Fruit fly (Drosophila melanogaster) whole organism, embryonic: ENCODE measurements around the gene CG6569.

Experiments used
- Abd-B ChIP-seq: fragments of 200-800 bp; sonication (Bioruptor generic); optimal IDR thresholded peaks from 2 replicates; lab custom pipeline; 2018; ENCODE audit warnings: missing biosample characterization, mild to moderate bottlenecking, missing genetic modification characterization, moderate library complexity
- Aef1 ChIP-seq: fragments of 200-800 bp; sonication (Bioruptor generic); IDR thresholded peaks from 3 replicates; pipeline ENCODE4 v1.3.6; 2022; ENCODE audit warnings: missing biosample characterization, missing genetic modification characterization
- Antp ChIP-seq: fragments of 200-800 bp; sonication (Bioruptor generic); optimal IDR thresholded peaks from 3 replicates; lab custom pipeline; 2016; ENCODE audit warnings: missing biosample characterization, missing genetic modification characterization
- Asciz ChIP-seq: fragments of 200-800 bp; sonication (Bioruptor generic); optimal IDR thresholded peaks from 2 replicates; lab custom pipeline; 2017; ENCODE audit warnings: missing biosample characterization, mild to moderate bottlenecking, missing genetic modification characterization, missing genetic modification reagents
- Atf6 ChIP-seq: fragments of 200-800 bp; sonication (Bioruptor generic); IDR thresholded peaks from 2 replicates; pipeline ENCODE4 v1.3.6; 2022; ENCODE audit warnings: missing biosample characterization, missing genetic modification characterization
- B-H1 ChIP-seq: fragments of 200-800 bp; sonication (Bioruptor generic); IDR thresholded peaks from 3 replicates; pipeline ENCODE4 v1.3.6; 2022; ENCODE audit warnings: missing biosample characterization, missing genetic modification characterization
- Blimp-1 ChIP-seq: fragments of 200-800 bp; sonication (Bioruptor generic); optimal IDR thresholded peaks from 3 replicates; lab custom pipeline; 2018; ENCODE audit warnings: missing biosample characterization, missing genetic modification characterization, mild to moderate bottlenecking, moderate library complexity, missing genetic modification reagents
- CG17361 ChIP-seq: fragments of 200-800 bp; sonication (Bioruptor generic); IDR thresholded peaks from 3 replicates; pipeline ENCODE4 v1.3.6; 2022; ENCODE audit warnings: missing biosample characterization, missing genetic modification characterization
- CG17829 ChIP-seq: fragments of 200-800 bp; optimal IDR thresholded peaks from 2 replicates; lab custom pipeline; 2019; ENCODE audit warnings: missing biosample characterization, mild to moderate bottlenecking, missing genetic modification characterization, moderate library complexity
- CG18262 ChIP-seq: fragments of 200-800 bp; optimal IDR thresholded peaks from 3 replicates; lab custom pipeline; 2019; ENCODE audit warnings: missing biosample characterization, mild to moderate bottlenecking, missing genetic modification characterization, moderate library complexity
- CG2875 ChIP-seq: fragments of 200-800 bp; sonication (Bioruptor generic); optimal IDR thresholded peaks from 2 replicates; lab custom pipeline; 2017; ENCODE audit warnings: missing biosample characterization, mild to moderate bottlenecking, missing genetic modification characterization, missing genetic modification reagents
- CG4404 ChIP-seq: fragments of 200-800 bp; sonication (Bioruptor generic); IDR thresholded peaks from 2 replicates; pipeline ENCODE4 v1.3.6; 2022; ENCODE audit warnings: missing biosample characterization, missing genetic modification characterization
- CG6654 ChIP-seq: fragments of 200-800 bp; sonication (Bioruptor generic); optimal IDR thresholded peaks from 2 replicates; lab custom pipeline; 2017; ENCODE audit warnings: missing biosample characterization, mild to moderate bottlenecking, missing genetic modification characterization
- CG8388 ChIP-seq: fragments of 200-800 bp; sonication (Bioruptor generic); optimal IDR thresholded peaks from 2 replicates; lab custom pipeline; 2019; ENCODE audit warnings: missing biosample characterization, mild to moderate bottlenecking, missing genetic modification characterization, moderate library complexity
- CG9876 ChIP-seq: fragments of 200-800 bp; sonication (Bioruptor generic); optimal IDR thresholded peaks from 2 replicates; lab custom pipeline; 2016; ENCODE audit warnings: missing biosample characterization, missing genetic modification characterization
- Chrac-16 ChIP-seq: fragments of 200-800 bp; sonication (Bioruptor generic); optimal IDR thresholded peaks from 3 replicates; lab custom pipeline; 2016; ENCODE audit warnings: missing biosample characterization, missing genetic modification characterization
- CoRest ChIP-seq: fragments of 200-800 bp; sonication (Bioruptor generic); optimal IDR thresholded peaks from 3 replicates; lab custom pipeline; 2018; ENCODE audit warnings: missing biosample characterization, mild to moderate bottlenecking, missing genetic modification characterization, moderate library complexity
- D19B ChIP-seq: fragments of 200-800 bp; sonication (Bioruptor generic); optimal IDR thresholded peaks from 2 replicates; lab custom pipeline; 2017; ENCODE audit warnings: missing biosample characterization, mild to moderate bottlenecking, missing genetic modification characterization
- Dp ChIP-seq: fragments of 200-800 bp; sonication (Bioruptor generic); optimal IDR thresholded peaks from 2 replicates; lab custom pipeline; 2018; ENCODE audit warnings: missing biosample characterization, mild to moderate bottlenecking, missing genetic modification characterization, moderate library complexity
- E2f1 ChIP-seq: fragments of 200-800 bp; sonication (Bioruptor generic); IDR thresholded peaks from 2 replicates; pipeline ENCODE4 v1.3.6; 2022; ENCODE audit warnings: missing biosample characterization, missing genetic modification characterization
- Ets65A ChIP-seq: fragments of 200-800 bp; sonication (Bioruptor generic); peaks from one replicate; lab custom pipeline; 2016; ENCODE audit warnings: missing biosample characterization, missing genetic modification characterization
- HHEX ChIP-seq: fragments of 200-800 bp; sonication (Bioruptor generic); optimal IDR thresholded peaks from 3 replicates; lab custom pipeline; 2017; ENCODE audit warnings: missing biosample characterization, mild to moderate bottlenecking, missing genetic modification characterization, missing genetic modification reagents
- HmgZ ChIP-seq: fragments of 200-800 bp; sonication (Bioruptor generic); optimal IDR thresholded peaks from 2 replicates; lab custom pipeline; 2018; ENCODE audit warnings: missing biosample characterization, mild to moderate bottlenecking, missing genetic modification characterization
- Med ChIP-seq: fragments of 200-800 bp; sonication (Bioruptor generic); peaks from one replicate; lab custom pipeline; 2016; ENCODE audit warnings: missing biosample characterization, missing genetic modification characterization, mild to moderate bottlenecking, inconsistent platforms, moderate library complexity
- Mrtf ChIP-seq: fragments of 200-800 bp; sonication (Bioruptor generic); IDR thresholded peaks from 3 replicates; pipeline ENCODE4 v1.3.6; 2022; ENCODE audit warnings: missing biosample characterization, missing genetic modification characterization
- NK7.1 ChIP-seq: fragments of 200-800 bp; sonication (Bioruptor generic); optimal IDR thresholded peaks from 3 replicates; lab custom pipeline; 2016; ENCODE audit warnings: missing biosample characterization, missing genetic modification characterization
- Pdp1 ChIP-seq, 2 experiments: fragments of 200-800 bp; sonication (Bioruptor generic); optimal IDR thresholded peaks; 3 replicates each; lab custom pipeline; 2016; ENCODE audit warnings: missing biosample characterization in 2 of 2, missing genetic modification characterization in 2 of 2, mild to moderate bottlenecking in 1 of 2, moderate library complexity in 1 of 2
- Sin3A ChIP-seq: fragments of >200 bp; optimal IDR thresholded peaks from 2 replicates; lab custom pipeline; 2018
- Xbp1 ChIP-seq: fragments of 200-800 bp; sonication (Bioruptor generic); optimal IDR thresholded peaks from 3 replicates; lab custom pipeline; 2016; ENCODE audit warnings: missing biosample characterization, mild to moderate bottlenecking, missing genetic modification characterization
- YL-1 ChIP-seq: fragments of 200-800 bp; sonication (Bioruptor generic); optimal IDR thresholded peaks from 3 replicates; lab custom pipeline; 2017; ENCODE audit warnings: missing biosample characterization, mild to moderate bottlenecking, missing genetic modification characterization
- ara ChIP-seq: fragments of 200-800 bp; sonication (Bioruptor generic); IDR thresholded peaks from 2 replicates; pipeline ENCODE4 v1.3.6; 2022; ENCODE audit warnings: missing biosample characterization, missing genetic modification characterization
- btn ChIP-seq: fragments of 200-800 bp; sonication (Bioruptor generic); optimal IDR thresholded peaks from 2 replicates; lab custom pipeline; 2016; ENCODE audit warnings: missing biosample characterization, missing genetic modification characterization
- cato ChIP-seq: fragments of 200-800 bp; sonication (Bioruptor generic); optimal IDR thresholded peaks from 2 replicates; lab custom pipeline; 2016; ENCODE audit warnings: missing biosample characterization, missing genetic modification characterization, borderline replicate concordance
- chif ChIP-seq, 2 experiments: fragments of 200-800 bp; sonication (Bioruptor generic); optimal IDR thresholded peaks; 3 replicates each; lab custom pipeline; 2016; ENCODE audit warnings: missing biosample characterization in 2 of 2, missing genetic modification characterization in 2 of 2
- croc ChIP-seq: fragments of 200-800 bp; sonication (Bioruptor generic); conservative IDR thresholded peaks from 3 replicates; pipeline ENCODE4 v1.3.6; 2022; ENCODE audit warnings: missing biosample characterization, missing genetic modification characterization
- dmrt11E ChIP-seq: fragments of 200-800 bp; sonication (Bioruptor generic); optimal IDR thresholded peaks from 3 replicates; lab custom pipeline; 2018; ENCODE audit warnings: missing biosample characterization, mild to moderate bottlenecking, missing genetic modification characterization, moderate library complexity
- ems ChIP-seq: fragments of 200-800 bp; sonication (Bioruptor generic); optimal IDR thresholded peaks from 3 replicates; lab custom pipeline; 2016; ENCODE audit warnings: missing biosample characterization, missing genetic modification characterization
- esg ChIP-seq: fragments of 200-800 bp; sonication (Bioruptor generic); conservative IDR thresholded peaks from 2 replicates; pipeline ENCODE4 v1.3.6; 2022; ENCODE audit warnings: missing biosample characterization, missing genetic modification characterization
- ewg ChIP-seq: fragments of 200-800 bp; sonication (Bioruptor generic); optimal IDR thresholded peaks from 3 replicates; lab custom pipeline; 2017; ENCODE audit warnings: mild to moderate bottlenecking, missing biosample characterization, missing genetic modification reagents, missing genetic modification characterization
- fd96Cb ChIP-seq: fragments of 200-800 bp; sonication (Bioruptor generic); optimal IDR thresholded peaks from 2 replicates; lab custom pipeline; 2018; ENCODE audit warnings: missing biosample characterization, mild to moderate bottlenecking, missing genetic modification characterization, moderate library complexity
- gcm ChIP-seq: fragments of 200-800 bp; sonication (Bioruptor generic); optimal IDR thresholded peaks from 2 replicates; lab custom pipeline; 2019; ENCODE audit warnings: missing biosample characterization, mild to moderate bottlenecking, missing genetic modification characterization, moderate library complexity
- gem ChIP-seq: fragments of 200-800 bp; sonication (Bioruptor generic); optimal IDR thresholded peaks from 2 replicates; lab custom pipeline; 2019; ENCODE audit warnings: missing biosample characterization, mild to moderate bottlenecking, missing genetic modification characterization, moderate library complexity
- grau ChIP-seq: fragments of 200-800 bp; optimal IDR thresholded peaks from 3 replicates; lab custom pipeline; 2019; ENCODE audit warnings: missing biosample characterization, mild to moderate bottlenecking, missing genetic modification characterization, moderate library complexity
- ind ChIP-seq: fragments of 200-800 bp; sonication (Bioruptor generic); optimal IDR thresholded peaks from 3 replicates; lab custom pipeline; 2016; ENCODE audit warnings: missing biosample characterization, missing genetic modification characterization
- ken ChIP-seq: fragments of 200-800 bp; sonication (Bioruptor generic); IDR thresholded peaks from 3 replicates; pipeline ENCODE4 v1.3.6; 2022; ENCODE audit warnings: missing biosample characterization, missing genetic modification characterization
- mam ChIP-seq: fragments of 200-800 bp; sonication (Bioruptor generic); optimal IDR thresholded peaks from 3 replicates; lab custom pipeline; 2016; ENCODE audit warnings: missing biosample characterization, missing genetic modification characterization
- onecut ChIP-seq: fragments of 200-800 bp; sonication (Bioruptor generic); IDR thresholded peaks from 2 replicates; pipeline ENCODE4 v1.3.6; 2022; ENCODE audit warnings: missing biosample characterization, missing genetic modification characterization
- row ChIP-seq: fragments of 200-800 bp; sonication (Bioruptor generic); IDR thresholded peaks from 3 replicates; pipeline ENCODE4 v1.3.6; 2022; ENCODE audit warnings: missing biosample characterization, missing genetic modification characterization
- sim ChIP-seq: fragments of 200-800 bp; sonication (Bioruptor generic); IDR thresholded peaks from 2 replicates; pipeline ENCODE4 v1.3.6; 2022; ENCODE audit warnings: missing biosample characterization, missing genetic modification characterization
- sqz ChIP-seq: fragments of 200-800 bp; sonication (Bioruptor generic); optimal IDR thresholded peaks from 3 replicates; lab custom pipeline; 2018; ENCODE audit warnings: missing biosample characterization, mild to moderate bottlenecking, missing genetic modification characterization
- toy ChIP-seq: fragments of 200-800 bp; sonication (Bioruptor generic); IDR thresholded peaks from 2 replicates; pipeline ENCODE4 v1.3.6; 2022; ENCODE audit warnings: missing biosample characterization, missing genetic modification characterization

CG6569 gene

dm6 chr3R:21887588-21888007 is 19.9 kb upstream of the CG6569 start (continued):
- peak; percentile 40 for TF ChIP-seq Asciz (GFP tag; lab: Kevin White, UChicago)
- peak; percentile 84 for TF ChIP-seq grau (tag; lab: Kevin White, UChicago)
- TF ChIP-seq Abd-B (GFP tag; lab: Kevin White, UChicago), result no peak
- peak; percentile 24 for TF ChIP-seq CG2875
- peak; percentile 79 for TF ChIP-seq CG18262 (tag; lab: Kevin White, UChicago)
- 0 out of 3 replicates have a peak, but pooled peaks have one; percentile 43 for TF ChIP-seq Mrtf (GFP tag; lab: Robert Waterston, UW)
- 0 out of 2 replicates have a peak, but pooled peaks have one; percentile 27 for TF ChIP-seq sim (GFP tag; lab: Robert Waterston, UW)
- TF ChIP-seq Chrac-16 (GFP tag; lab: Kevin White, UChicago), result peak; percentile 18
- peak; percentile 16 for TF ChIP-seq ems (GFP tag; lab: Kevin White, UChicago)
- TF ChIP-seq ken (GFP tag; lab: Robert Waterston, UW), result 0 out of 3 replicates have a peak, but pooled peaks have one; percentile 53
- TF ChIP-seq ara (GFP tag; lab: Robert Waterston, UW), result peak; percentile 40
- TF ChIP-seq CoRest (tag; lab: Kevin White, UChicago), result peak; percentile 45
- TF ChIP-seq btn (GFP tag; lab: Kevin White, UChicago), result no peak
- peak; percentile 85 for TF ChIP-seq CG17361
- peak; percentile 51 for TF ChIP-seq ind (GFP tag; lab: Kevin White, UChicago)
- no peak for TF ChIP-seq Dp (GFP tag; lab: Kevin White, UChicago)
- TF ChIP-seq Aef1 (GFP tag; lab: Robert Waterston, UW), result peak; percentile 39; the same call in 1 of the 3 replicates
- peak; percentile 39 for TF ChIP-seq Blimp-1 (GFP tag; lab: Kevin White, UChicago)
- peak; percentile 36 for TF ChIP-seq gem
- peak; percentile 9 for TF ChIP-seq CG6654 (GFP tag; lab: Kevin White, UChicago)
- TF ChIP-seq Atf6 (GFP tag; lab: Robert Waterston, UW), result peak; percentile 31; the same call in 1 of the 2 replicates
- no peak for TF ChIP-seq NK7.1 (GFP tag; lab: Kevin White, UChicago)
- TF ChIP-seq ewg, result no peak
- peak; percentile 0 for TF ChIP-seq mam (GFP tag; lab: Kevin White, UChicago)
- peak; percentile 57 for TF ChIP-seq E2f1 (GFP tag; lab: Robert Waterston, UW)
- TF ChIP-seq esg, result peak; percentile 39; the same call in 1 of the 2 replicates
- TF ChIP-seq B-H1 (GFP tag; lab: Robert Waterston, UW), result peak; percentile 29; the same call in 1 of the 3 replicates
- no peak for TF ChIP-seq CG9876
- TF ChIP-seq CG4404 (GFP tag; lab: Robert Waterston, UW), result peak; percentile 25; the same call in 1 of the 2 replicates
- TF ChIP-seq row, result peak; percentile 66
- TF ChIP-seq CG17829 (tag; lab: Kevin White, UChicago), result peak; percentile 49
- TF ChIP-seq sqz (GFP tag; lab: Kevin White, UChicago), result no peak
- TF ChIP-seq CG8388 (GFP tag; lab: Kevin White, UChicago), result peak; percentile 32
- TF ChIP-seq Ets65A (GFP tag; lab: Kevin White, UChicago), result peak; percentile 57
- TF ChIP-seq toy (GFP tag; lab: Robert Waterston, UW), result no peak
- peak in 1 of 2 experiments; percentile 8 for TF ChIP-seq chif (GFP tag; optimal IDR thresholded peaks at IDR 0.05; lab: Kevin White, UChicago)
- TF ChIP-seq YL-1 (GFP tag; lab: Kevin White, UChicago), result no peak
- peak; percentile 25 for TF ChIP-seq Antp (GFP tag; lab: Kevin White, UChicago)
- no peak for TF ChIP-seq HmgZ (tag; lab: Kevin White, UChicago)
- peak; percentile 85 for TF ChIP-seq Med (GFP tag; lab: Kevin White, UChicago)
- no peak for TF ChIP-seq Sin3A
- peak; percentile 11 for TF ChIP-seq gcm (GFP tag; lab: Kevin White, UChicago)
- TF ChIP-seq croc (GFP tag; lab: Robert Waterston, UW), result peak; percentile 35; the same call in 1 of the 3 replicates
- TF ChIP-seq fd96Cb (tag; lab: Kevin White, UChicago), result peak; percentile 34
- TF ChIP-seq D19B (GFP tag; lab: Kevin White, UChicago), result no peak
- no peak for TF ChIP-seq cato (GFP tag; lab: Kevin White, UChicago)
- TF ChIP-seq onecut (GFP tag; lab: Robert Waterston, UW), result 0 out of 2 replicates have a peak, but pooled peaks have one; percentile 24
- TF ChIP-seq Pdp1 (GFP tag; optimal IDR thresholded peaks at IDR 0.05; lab: Kevin White, UChicago), result peak; percentile 33 to 37
- TF ChIP-seq dmrt11E (tag; lab: Kevin White, UChicago), result peak; percentile 7
- TF ChIP-seq HHEX (GFP tag; lab: Kevin White, UChicago), result no peak
- peak; percentile 42 for TF ChIP-seq Xbp1 (GFP tag; lab: Kevin White, UChicago)
